Worm (Caenorhabditis elegans): ENCODE results near the gene ncs-1.

- no peak for TF ChIP-seq T07F8.4 (tag; optimal IDR thresholded peaks at IDR 0.05)
- no peak for TF ChIP-seq ztf-6 (GFP tag; IDR thresholded peaks at IDR 0.05)
- peak; percentile 56 for TF ChIP-seq ama-1 (optimal IDR thresholded peaks at IDR 0.05)
- TF ChIP-seq ama-1 (GFP tag; optimal IDR thresholded peaks at IDR 0.05), result no peak
- no peak for TF ChIP-seq ceh-79 (tag; optimal IDR thresholded peaks at IDR 0.05)
- 0 out of 2 replicates have a peak, but pooled peaks have one; percentile 17 for TF ChIP-seq aptf-2 (GFP tag; conservative IDR thresholded peaks at IDR 0.05)
- TF ChIP-seq lin-40 (tag; optimal IDR thresholded peaks at IDR 0.05), result peak; percentile 55
- TF ChIP-seq hmg-20 (GFP tag; IDR thresholded peaks at IDR 0.05), result peak; percentile 44; the same call in 1 of the 2 replicates
- no peak for TF ChIP-seq die-1 (tag; optimal IDR thresholded peaks at IDR 0.05)
Observed at ce11 chrX:1010627-1011452, 47.8 kb upstream of the ncs-1 start.
